Worm (Caenorhabditis elegans) whole organism, young adult: ENCODE measurements around the gene F31F4.1.
A peak's percentile ranks its signal among the peaks of the same experiment; 100 is the strongest.

Source experiments
- B0336.3 ChIP-seq: fragments of 200-800 bp; sonication (Bioruptor generic); IDR thresholded peaks from 2 replicates; pipeline ENCODE4 v1.3.6; 2022; ENCODE audit warnings: missing genetic modification characterization, missing compliant biosample characterization
- C06A6.2 ChIP-seq: fragments of 200-800 bp; sonication (Bioruptor generic); conservative IDR thresholded peaks from 2 replicates; pipeline ENCODE4 v1.3.6; 2022; ENCODE audit warnings: missing genetic modification characterization, missing compliant biosample characterization
- F10E7.11 ChIP-seq: sonication (generic microtip); optimal IDR thresholded peaks from 2 replicates; lab custom pipeline; 2017; ENCODE audit warnings: mild to moderate bottlenecking, missing genetic modification characterization, moderate library complexity, missing compliant biosample characterization
- F23B12.7 ChIP-seq: sonication (generic microtip); optimal IDR thresholded peaks from 2 replicates; lab custom pipeline; 2017; ENCODE audit warnings: missing genetic modification characterization, mild to moderate bottlenecking, missing compliant biosample characterization, antibody characterized with exemption, moderate library complexity; ENCODE audit not compliant: insufficient read depth
- F33H1.4 ChIP-seq: fragments of 200-800 bp; sonication (Bioruptor generic); IDR thresholded peaks from 2 replicates; pipeline ENCODE4 v1.3.6; 2022; ENCODE audit warnings: missing genetic modification reagents, missing genetic modification characterization, missing compliant biosample characterization
- F37B4.10 ChIP-seq: fragments of 200-800 bp; sonication (Bioruptor generic); IDR thresholded peaks from 2 replicates; pipeline ENCODE4 v1.3.6; 2022; ENCODE audit warnings: missing genetic modification characterization, missing compliant biosample characterization
- F52B5.7 ChIP-seq: sonication (generic microtip); optimal IDR thresholded peaks from 2 replicates; lab custom pipeline; 2016; ENCODE audit warnings: mild to moderate bottlenecking, missing genetic modification characterization, missing compliant biosample characterization
- K11D2.4 ChIP-seq: fragments of 200-800 bp; sonication (Bioruptor generic); IDR thresholded peaks from 2 replicates; pipeline ENCODE4 v1.3.6; 2022; ENCODE audit warnings: missing genetic modification reagents, missing genetic modification characterization, missing compliant biosample characterization
- T07F8.4 ChIP-seq: sonication (generic microtip); optimal IDR thresholded peaks from 2 replicates; lab custom pipeline; 2016; ENCODE audit warnings: mild to moderate bottlenecking, missing genetic modification characterization, moderate library complexity, missing compliant biosample characterization
- Y53F4B.3 ChIP-seq: fragments of 200-800 bp; sonication (Bioruptor generic); IDR thresholded peaks from 2 replicates; pipeline ENCODE4 v1.3.6; 2022; ENCODE audit warnings: missing genetic modification reagents, missing genetic modification characterization, missing compliant biosample characterization
- Y67H2A.10 ChIP-seq: fragments of 200-800 bp; sonication (Bioruptor generic); conservative IDR thresholded peaks from 2 replicates; pipeline ENCODE4 v1.3.6; 2022; ENCODE audit warnings: missing genetic modification reagents, missing genetic modification characterization, missing compliant biosample characterization
- attf-6 ChIP-seq: fragments of 200-800 bp; sonication (Bioruptor generic); IDR thresholded peaks from 2 replicates; pipeline ENCODE4 v1.3.6; 2022; ENCODE audit warnings: missing genetic modification reagents, missing genetic modification characterization, missing compliant biosample characterization
- bed-1 ChIP-seq: fragments of 200-800 bp; sonication (Bioruptor generic); IDR thresholded peaks from 2 replicates; pipeline ENCODE4 v1.3.6; 2022; ENCODE audit warnings: missing genetic modification reagents, missing genetic modification characterization, missing compliant biosample characterization
- bed-2 ChIP-seq: fragments of 200-800 bp; sonication (Bioruptor generic); IDR thresholded peaks from 2 replicates; pipeline ENCODE4 v1.3.6; 2022; ENCODE audit warnings: missing genetic modification reagents, missing genetic modification characterization, missing compliant biosample characterization
- ceh-40 ChIP-seq: fragments of 200-800 bp; sonication (Bioruptor generic); IDR thresholded peaks from 2 replicates; pipeline ENCODE4 v1.3.6; 2022; ENCODE audit warnings: missing genetic modification characterization, missing compliant biosample characterization
- ceh-58 ChIP-seq: fragments of 200-800 bp; sonication (Bioruptor generic); IDR thresholded peaks from 2 replicates; pipeline ENCODE4 v1.3.6; 2022; ENCODE audit warnings: missing genetic modification characterization, missing compliant biosample characterization
- dox-1 ChIP-seq: fragments of 200-800 bp; sonication (Bioruptor generic); IDR thresholded peaks from 2 replicates; pipeline ENCODE4 v1.3.6; 2022; ENCODE audit warnings: missing genetic modification reagents, missing genetic modification characterization, missing compliant biosample characterization
- ets-4 ChIP-seq: fragments of 200-800 bp; sonication (Bioruptor generic); optimal IDR thresholded peaks from 2 replicates; lab custom pipeline; 2018; ENCODE audit warnings: mild to moderate bottlenecking, missing genetic modification characterization, missing compliant biosample characterization
- hlh-26 ChIP-seq: fragments of 200-800 bp; sonication (Bioruptor generic); conservative IDR thresholded peaks from 2 replicates; pipeline ENCODE4 v1.3.6; 2022; ENCODE audit warnings: missing genetic modification reagents, missing genetic modification characterization, missing compliant biosample characterization
- lag-1 ChIP-seq: fragments of 200-800 bp; sonication (Bioruptor generic); IDR thresholded peaks from 2 replicates; pipeline ENCODE4 v1.3.6; 2022; ENCODE audit warnings: missing genetic modification reagents, missing genetic modification characterization, missing compliant biosample characterization
- let-607 ChIP-seq, 2 experiments: fragments of 200-800 bp in 1 of 2; sonication (Bioruptor generic) in 1 of 2; sonication (generic microtip) in 1 of 2; optimal IDR thresholded peaks; 2 replicates each; lab custom pipeline; 2016 to 2018; ENCODE audit warnings: mild to moderate bottlenecking in 2 of 2, missing compliant biosample characterization in 2 of 2, missing genetic modification characterization in 2 of 2, moderate library complexity in 2 of 2, missing genotype in 1 of 2
- lin-35 ChIP-seq, 3 experiments: fragments of 150-350 bp in 2 of 3; sonication (generic microtip) in 1 of 3; optimal IDR thresholded peaks; 2 replicates each; lab custom pipeline; 2014 to 2018; ENCODE audit warnings: missing biosample characterization in 3 of 3, missing genetic modification characterization in 3 of 3, missing genetic modification reagents in 3 of 3
- lin-40 ChIP-seq: sonication (generic microtip); optimal IDR thresholded peaks from 2 replicates; lab custom pipeline; 2016; ENCODE audit warnings: missing genetic modification characterization, mild to moderate bottlenecking, missing compliant biosample characterization, missing genotype, missing genetic modification reagents
- lir-1 ChIP-seq: fragments of 200-800 bp; sonication (Bioruptor generic); conservative IDR thresholded peaks from 2 replicates; pipeline ENCODE4 v1.3.6; 2022; ENCODE audit warnings: missing genetic modification reagents, missing genetic modification characterization, missing compliant biosample characterization
- lsl-1 ChIP-seq: fragments of 200-800 bp; sonication (Bioruptor generic); optimal IDR thresholded peaks from 2 replicates; lab custom pipeline; 2018; ENCODE audit warnings: mild to moderate bottlenecking, missing genetic modification characterization, moderate library complexity, missing compliant biosample characterization
- mes-4 ChIP-seq: sonication (generic microtip); optimal IDR thresholded peaks from 2 replicates; lab custom pipeline; 2016; ENCODE audit warnings: missing genotype, missing genetic modification characterization, missing compliant biosample characterization
- nfyb-1 ChIP-seq: fragments of 200-800 bp; sonication (Bioruptor generic); IDR thresholded peaks from 2 replicates; pipeline ENCODE4 v1.3.6; 2022; ENCODE audit warnings: missing genetic modification reagents, missing genetic modification characterization, missing compliant biosample characterization
- nhr-179 ChIP-seq: sonication (generic microtip); optimal IDR thresholded peaks from 2 replicates; lab custom pipeline; 2016; ENCODE audit warnings: mild to moderate bottlenecking, missing genetic modification characterization, missing compliant biosample characterization
- nhr-80 ChIP-seq: sonication (generic microtip); optimal IDR thresholded peaks from 2 replicates; lab custom pipeline; 2016; ENCODE audit warnings: missing genetic modification characterization, missing compliant biosample characterization
- pha-4 ChIP-seq: fragments of 150-350 bp; sonication (generic microtip); optimal IDR thresholded peaks from 2 replicates; lab custom pipeline; 2014; ENCODE audit warnings: missing biosample characterization, missing genetic modification reagents, missing genetic modification characterization
- sdz-38 ChIP-seq: sonication (generic microtip); optimal IDR thresholded peaks from 2 replicates; lab custom pipeline; 2016; ENCODE audit warnings: missing genotype, missing genetic modification characterization, missing compliant biosample characterization
- somi-1 ChIP-seq: fragments of 200-800 bp; sonication (Bioruptor generic); optimal IDR thresholded peaks from 2 replicates; lab custom pipeline; 2018; ENCODE audit warnings: mild to moderate bottlenecking, missing genetic modification characterization, missing compliant biosample characterization
- sptf-2 ChIP-seq: fragments of 200-800 bp; sonication (Bioruptor generic); optimal IDR thresholded peaks from 2 replicates; lab custom pipeline; 2018; ENCODE audit warnings: mild to moderate bottlenecking, missing genetic modification characterization, missing compliant biosample characterization
- unc-62 ChIP-seq: fragments of 150-350 bp; optimal IDR thresholded peaks from 2 replicates; lab custom pipeline; 2014; ENCODE audit warnings: missing biosample characterization, missing genetic modification reagents, missing genetic modification characterization
- ztf-22 ChIP-seq: fragments of 200-800 bp; sonication (Bioruptor generic); optimal IDR thresholded peaks from 2 replicates; lab custom pipeline; 2018; ENCODE audit warnings: mild to moderate bottlenecking, missing genetic modification characterization, moderate library complexity, missing compliant biosample characterization
- ztf-25 ChIP-seq: fragments of 200-800 bp; sonication (Bioruptor generic); IDR thresholded peaks from 2 replicates; pipeline ENCODE4 v1.3.6; 2022; ENCODE audit warnings: missing genetic modification reagents, missing genetic modification characterization, missing compliant biosample characterization
- ztf-26 ChIP-seq: sonication (generic microtip); optimal IDR thresholded peaks from 2 replicates; lab custom pipeline; 2017; ENCODE audit warnings: missing genetic modification characterization, missing compliant biosample characterization
- ztf-28 ChIP-seq: fragments of 200-800 bp; sonication (Bioruptor generic); IDR thresholded peaks from 2 replicates; pipeline ENCODE4 v1.3.6; 2022; ENCODE audit warnings: missing genetic modification reagents, missing genetic modification characterization, missing compliant biosample characterization
- ztf-3 ChIP-seq: fragments of 200-800 bp; sonication (Bioruptor generic); optimal IDR thresholded peaks from 2 replicates; lab custom pipeline; 2018; ENCODE audit warnings: mild to moderate bottlenecking, missing genetic modification characterization, missing compliant biosample characterization
- ztf-6 ChIP-seq: fragments of 200-800 bp; sonication (Bioruptor generic); IDR thresholded peaks from 2 replicates; pipeline ENCODE4 v1.3.6; 2022; ENCODE audit warnings: missing genetic modification reagents, missing genetic modification characterization, missing compliant biosample characterization

Gene F31F4.1

ce11 chrV:724470-724890 is 40.6 kb downstream of the F31F4.1 start (continued):
- TF ChIP-seq dox-1 (GFP tag; lab: Robert Waterston, UW) (no peak), F37B4.10 (no peak), F52B5.7 (tag; lab: Kevin White, UChicago) (no peak), bed-2 (GFP tag; lab: Robert Waterston, UW) (no peak), attf-6 (GFP tag; lab: Robert Waterston, UW) (no peak), nhr-80 (tag; lab: Kevin White, UChicago) (no peak), ets-4 (GFP tag; lab: Kevin White, UChicago) (no peak), nfyb-1 (no peak), pha-4 (tag; lab: Kevin White, UChicago) (no peak), sptf-2 (GFP tag; lab: Kevin White, UChicago) (no peak), lin-40 (tag; lab: Kevin White, UChicago) (no peak), C06A6.2 (GFP tag; lab: Robert Waterston, UW) (no peak), lsl-1 (GFP tag; lab: Kevin White, UChicago) (no peak), mes-4 (tag; lab: Kevin White, UChicago) (no peak), ztf-28 (GFP tag; lab: Robert Waterston, UW) (peak; percentile 48; the same call in 1 of the 2 replicates), lin-35 (GFP tag; optimal IDR thresholded peaks at IDR 0.05; lab: Kevin White, UChicago) (peak in 1 of 3 experiments; percentile 43), lag-1 (GFP tag; lab: Robert Waterston, UW) (no peak), ztf-3 (GFP tag; lab: Kevin White, UChicago) (no peak), F10E7.11 (no peak), Y53F4B.3 (0 out of 2 replicates have a peak, but pooled peaks have one; percentile 6), let-607 (tag; optimal IDR thresholded peaks at IDR 0.05; lab: Kevin White, UChicago) (no peak), ztf-25 (GFP tag; lab: Robert Waterston, UW) (no peak), sdz-38 (tag; lab: Kevin White, UChicago) (no peak), ceh-40 (GFP tag; lab: Robert Waterston, UW) (no peak), T07F8.4 (tag; lab: Kevin White, UChicago) (no peak), nhr-179 (no peak), somi-1 (GFP tag; lab: Kevin White, UChicago) (no peak), ztf-6 (GFP tag; lab: Robert Waterston, UW) (no peak), lir-1 (GFP tag; lab: Robert Waterston, UW) (no peak), Y67H2A.10 (GFP tag; lab: Robert Waterston, UW) (no peak), F23B12.7 (tag; lab: Kevin White, UChicago) (no peak), ceh-58 (no peak), ztf-22 (no peak), B0336.3 (GFP tag; lab: Robert Waterston, UW) (peak; percentile 6), ztf-26 (tag; lab: Kevin White, UChicago) (no peak), bed-1 (GFP tag; lab: Robert Waterston, UW) (no peak), hlh-26 (GFP tag; lab: Robert Waterston, UW) (no peak), unc-62 (no peak), F33H1.4 (GFP tag; lab: Robert Waterston, UW) (no peak), K11D2.4 (no peak)
